Worm (Caenorhabditis elegans) whole organism, early embryonic: ENCODE results near the gene sra-14.

ENCODE experiments used
- B0310.2 ChIP-seq: sonication (generic microtip); optimal IDR thresholded peaks from 2 replicates; lab custom pipeline; 2016; ENCODE audit warnings: mild to moderate bottlenecking, missing genetic modification characterization, missing compliant biosample characterization
- F13C5.2 ChIP-seq: sonication (generic microtip); optimal IDR thresholded peaks from 2 replicates; lab custom pipeline; 2017; ENCODE audit warnings: mild to moderate bottlenecking, missing genetic modification characterization, inconsistent platforms, missing compliant biosample characterization
- ama-1 ChIP-seq: fragments of 150-350 bp; optimal IDR thresholded peaks from 2 replicates; lab custom pipeline; 2014
- ceh-13 ChIP-seq: fragments of 200-800 bp; sonication (Bioruptor generic); optimal IDR thresholded peaks from 2 replicates; lab custom pipeline; 2018; ENCODE audit warnings: mild to moderate bottlenecking, missing genetic modification characterization, missing compliant biosample characterization
- ceh-36 ChIP-seq: sonication (generic microtip); optimal IDR thresholded peaks from 2 replicates; lab custom pipeline; 2016; ENCODE audit warnings: missing genetic modification characterization, inconsistent platforms, missing compliant biosample characterization
- flt-1 ChIP-seq: fragments of 200-800 bp; sonication (Bioruptor generic); IDR thresholded peaks from 2 replicates; pipeline ENCODE4 v1.3.6; 2022; ENCODE audit warnings: missing genetic modification characterization, missing compliant biosample characterization
- hmg-4 ChIP-seq: fragments of 200-800 bp; sonication (Bioruptor generic); optimal IDR thresholded peaks from 2 replicates; lab custom pipeline; 2018; ENCODE audit warnings: mild to moderate bottlenecking, missing genetic modification characterization, missing compliant biosample characterization
- hnd-1 ChIP-seq: sonication (generic microtip); optimal IDR thresholded peaks from 2 replicates; lab custom pipeline; 2016; ENCODE audit warnings: missing genetic modification characterization, missing compliant biosample characterization
- pes-1 ChIP-seq: fragments of 200-800 bp; sonication (Bioruptor generic); IDR thresholded peaks from 2 replicates; pipeline ENCODE4 v1.3.6; 2022; ENCODE audit warnings: missing genetic modification reagents, missing genetic modification characterization, missing compliant biosample characterization
- scrt-1 ChIP-seq: fragments of 200-800 bp; sonication (Bioruptor generic); IDR thresholded peaks from 2 replicates; pipeline ENCODE4 v1.3.6; 2022; ENCODE audit warnings: missing genetic modification characterization, missing compliant biosample characterization
- sea-1 ChIP-seq: fragments of 200-800 bp; sonication (Bioruptor generic); conservative IDR thresholded peaks from 2 replicates; pipeline ENCODE4 v1.3.6; 2022; ENCODE audit warnings: missing genetic modification characterization, missing compliant biosample characterization
- tbx-37 ChIP-seq: fragments of 200-800 bp; sonication (Bioruptor generic); conservative IDR thresholded peaks from 2 replicates; pipeline ENCODE4 v1.3.6; 2022; ENCODE audit warnings: missing genetic modification reagents, missing genetic modification characterization, missing compliant biosample characterization
- tra-4 ChIP-seq: sonication (generic microtip); optimal IDR thresholded peaks from 2 replicates; lab custom pipeline; 2017; ENCODE audit warnings: missing genetic modification characterization, missing compliant biosample characterization

- TF ChIP-seq scrt-1 (GFP tag; lab: Robert Waterston, UW): no peak
- no peak for TF ChIP-seq ama-1 (lab: Kevin White, UChicago)
- no peak for TF ChIP-seq flt-1 (GFP tag; lab: Robert Waterston, UW)
- no peak for TF ChIP-seq tbx-37 (GFP tag; lab: Robert Waterston, UW)
- TF ChIP-seq hmg-4 (GFP tag; lab: Kevin White, UChicago): no peak
- no peak for TF ChIP-seq tra-4 (tag; lab: Kevin White, UChicago)
- TF ChIP-seq ceh-13: no peak
- TF ChIP-seq B0310.2 (tag; lab: Kevin White, UChicago): no peak
- no peak for TF ChIP-seq pes-1 (GFP tag; lab: Robert Waterston, UW)
- no peak for TF ChIP-seq ceh-36
- TF ChIP-seq sea-1 (GFP tag; lab: Robert Waterston, UW): no peak
- no peak for TF ChIP-seq hnd-1 (tag; lab: Kevin White, UChicago)
- TF ChIP-seq F13C5.2 (tag; lab: Kevin White, UChicago): no peak
These were observed 50.2 kb downstream of the sra-14 start, which contains the start of gene lips-9 for ce11 chrII:12935259-12935658.
